Fruit fly (Drosophila melanogaster): ENCODE measurements around the gene CG42233.

DNA sequence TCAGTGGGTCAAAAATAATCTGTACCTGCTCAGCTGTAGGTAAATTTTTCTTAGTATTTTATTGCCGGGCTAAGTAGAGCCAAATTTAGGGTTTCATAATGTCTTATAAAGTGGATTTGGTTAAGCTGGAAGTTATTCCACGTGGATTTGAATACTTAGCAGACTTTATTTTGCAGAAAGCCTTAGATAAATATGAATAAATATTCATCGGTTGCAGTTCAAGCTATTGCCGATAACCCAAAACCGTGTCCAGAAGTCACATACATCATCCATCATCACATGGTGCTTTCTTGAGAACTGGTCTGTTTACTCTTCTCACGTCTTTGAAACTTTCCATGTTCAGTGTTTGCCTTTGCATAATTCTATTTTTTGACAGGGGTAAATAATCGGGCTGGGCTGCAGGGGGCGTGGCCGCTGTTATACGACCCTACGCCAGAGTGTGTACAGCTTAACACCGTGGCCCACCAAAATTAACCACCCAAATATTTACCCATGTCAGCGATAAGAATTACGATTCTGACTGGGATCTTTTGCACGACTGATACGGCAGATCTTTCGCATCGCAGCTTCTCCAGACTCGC, 46.4 kb downstream of the CG42233 start, which contains the start of gene CG2187:
- TF ChIP-seq CG32121 (GFP tag; IDR thresholded peaks at IDR 0.05), result no peak
- TF ChIP-seq Pif1A (GFP tag; optimal IDR thresholded peaks at IDR 0.05), result no peak
- TF ChIP-seq CG4496 (GFP tag; IDR thresholded peaks at IDR 0.05), result no peak
- no peak for TF ChIP-seq gl (tag; optimal IDR thresholded peaks at IDR 0.05)
- no peak for TF ChIP-seq CG34367 (tag; optimal IDR thresholded peaks at IDR 0.05)
- TF ChIP-seq CG12605 (GFP tag; IDR thresholded peaks at IDR 0.05), result no peak
- no peak for TF ChIP-seq CG13204 (GFP tag; optimal IDR thresholded peaks at IDR 0.05)
